Fruit fly (Drosophila melanogaster) whole organism: ENCODE data around the gene Hml.

Experiments
- CG8478 ChIP-seq: fragments of >200 bp; optimal IDR thresholded peaks from 2 replicates; lab custom pipeline; 2018; ENCODE audit warnings: inconsistent platforms
- Dll ChIP-seq: fragments of >200 bp; optimal IDR thresholded peaks from 2 replicates; lab custom pipeline; 2017
- EcR ChIP-seq, 2 experiments: fragments of >200 bp; optimal IDR thresholded peaks; 2 replicates each; lab custom pipeline; 2017; ENCODE audit warnings: missing biosample characterization in 2 of 2, missing genetic modification characterization in 2 of 2, missing genetic modification reagents in 2 of 2
- pan ChIP-seq: fragments of >200 bp; optimal IDR thresholded peaks from 2 replicates; lab custom pipeline; 2017
- psq ChIP-seq: fragments of >200 bp; optimal IDR thresholded peaks from 2 replicates; lab custom pipeline; 2017
- usp ChIP-seq: fragments of >200 bp; optimal IDR thresholded peaks from 2 replicates; lab custom pipeline; 2017; ENCODE audit warnings: missing biosample characterization, missing genetic modification characterization, mixed read lengths

The Hml gene

dm6 chr3L:13845754-13846153, at the start of gene Hml:
Hml (plus strand) TSS chr3L:13846054.
- TF ChIP-seq CG8478 (lab: Kevin White, UChicago), result no peak
- no peak for TF ChIP-seq psq (lab: Kevin White, UChicago)
- no peak for TF ChIP-seq EcR (GFP tag; optimal IDR thresholded peaks at IDR 0.05; lab: Kevin White, UChicago)
- TF ChIP-seq usp, result no peak
- TF ChIP-seq pan, result no peak
- TF ChIP-seq Dll (lab: Kevin White, UChicago), result no peak

dm6 chr3L:13803258-13803657, 42.6 kb upstream of the Hml start, which contains the start of gene bru3:
bru3 (minus strand) TSS chr3L:13803400.
- TF ChIP-seq EcR (GFP tag; optimal IDR thresholded peaks at IDR 0.05; lab: Kevin White, UChicago), result no peak
- TF ChIP-seq pan, result no peak
- TF ChIP-seq usp, result no peak
- no peak for TF ChIP-seq CG8478 (lab: Kevin White, UChicago)
- TF ChIP-seq psq (lab: Kevin White, UChicago), result no peak
- TF ChIP-seq Dll (lab: Kevin White, UChicago), result no peak

- TF ChIP-seq EcR (GFP tag; optimal IDR thresholded peaks at IDR 0.05; lab: Kevin White, UChicago) (no peak), CG8478 (lab: Kevin White, UChicago) (no peak), usp (no peak), psq (lab: Kevin White, UChicago) (no peak), pan (no peak), Dll (lab: Kevin White, UChicago) (no peak)
Measured at dm6 chr3L:13837456-13837855, 8.4 kb upstream of the Hml start, which contains the start of gene CG43184. CG43184 (plus strand) TSS chr3L:13837756.

- TF ChIP-seq usp (no peak), psq (lab: Kevin White, UChicago) (no peak), Dll (lab: Kevin White, UChicago) (no peak), CG8478 (lab: Kevin White, UChicago) (no peak), pan (no peak), EcR (GFP tag; optimal IDR thresholded peaks at IDR 0.05; lab: Kevin White, UChicago) (no peak)
Measured at dm6 chr3L:13840731-13841130, 5.1 kb upstream of the Hml start.

dm6 chr3L:13842140-13842539, 3.7 kb upstream of the Hml start, which contains the start of gene CG8757:
CG8757 (minus strand) TSS chr3L:13842240.
- TF ChIP-seq EcR (GFP tag; optimal IDR thresholded peaks at IDR 0.05; lab: Kevin White, UChicago) (no peak), pan (no peak)

- no peak for TF ChIP-seq EcR (GFP tag; optimal IDR thresholded peaks at IDR 0.05; lab: Kevin White, UChicago)
- no peak for TF ChIP-seq Dll (lab: Kevin White, UChicago)
- no peak for TF ChIP-seq CG8478 (lab: Kevin White, UChicago)
- no peak for TF ChIP-seq usp
- TF ChIP-seq pan, result no peak
- no peak for TF ChIP-seq psq (lab: Kevin White, UChicago)
Measured at dm6 chr3L:13842917-13843316, 2.9 kb upstream of the Hml start, which contains the start of gene CG8750. CG8750 (minus strand) TSS chr3L:13843017.

dm6 chr3L:13843356-13843755, 2.5 kb upstream of the Hml start, which contains the start of gene Tsp68C:
Tsp68C (plus strand) TSS chr3L:13843656.
- TF ChIP-seq EcR (GFP tag; optimal IDR thresholded peaks at IDR 0.05; lab: Kevin White, UChicago) (no peak), Dll (lab: Kevin White, UChicago) (no peak), usp (no peak), pan (no peak), psq (lab: Kevin White, UChicago) (no peak), CG8478 (lab: Kevin White, UChicago) (no peak)

- TF ChIP-seq EcR (GFP tag; optimal IDR thresholded peaks at IDR 0.05; lab: Kevin White, UChicago) (peak; percentile 88 to 94), usp (no peak)
Measured at dm6 chr3L:13845292-13845691, 562 bp upstream of the Hml start.

dm6 chr3L:13859688-13860373, 14.0 kb downstream of the Hml start:
- TF ChIP-seq psq (lab: Kevin White, UChicago) (no peak), Dll (lab: Kevin White, UChicago) (no peak), EcR (GFP tag; optimal IDR thresholded peaks at IDR 0.05; lab: Kevin White, UChicago) (no peak), pan (no peak)

dm6 chr3L:13862403-13862802, 16.5 kb downstream of the Hml start:
- no peak for TF ChIP-seq psq (lab: Kevin White, UChicago)
- TF ChIP-seq CG8478 (lab: Kevin White, UChicago), result no peak
- TF ChIP-seq usp, result no peak
- TF ChIP-seq Dll (lab: Kevin White, UChicago), result no peak
- no peak for TF ChIP-seq pan
- no peak for TF ChIP-seq EcR (GFP tag; optimal IDR thresholded peaks at IDR 0.05; lab: Kevin White, UChicago)

dm6 chr3L:13863365-13863775, 17.5 kb downstream of the Hml start:
- TF ChIP-seq psq (lab: Kevin White, UChicago), result no peak
- TF ChIP-seq Dll (lab: Kevin White, UChicago), result no peak
- no peak for TF ChIP-seq EcR (GFP tag; optimal IDR thresholded peaks at IDR 0.05; lab: Kevin White, UChicago)
- no peak for TF ChIP-seq pan
- no peak for TF ChIP-seq usp
- TF ChIP-seq CG8478 (lab: Kevin White, UChicago), result no peak

- no peak for TF ChIP-seq EcR (GFP tag; optimal IDR thresholded peaks at IDR 0.05; lab: Kevin White, UChicago)
- TF ChIP-seq pan, result no peak
- no peak for TF ChIP-seq Dll (lab: Kevin White, UChicago)
- no peak for TF ChIP-seq usp
- TF ChIP-seq psq (lab: Kevin White, UChicago), result no peak
- no peak for TF ChIP-seq CG8478 (lab: Kevin White, UChicago)
Measured at dm6 chr3L:13864568-13864967, 18.7 kb downstream of the Hml start.

- TF ChIP-seq CG8478 (lab: Kevin White, UChicago) (no peak), EcR (GFP tag; optimal IDR thresholded peaks at IDR 0.05; lab: Kevin White, UChicago) (no peak), usp (no peak), pan (no peak), Dll (lab: Kevin White, UChicago) (no peak), psq (lab: Kevin White, UChicago) (no peak)
Measured at dm6 chr3L:13865484-13865883, 19.6 kb downstream of the Hml start.
